Worm (Caenorhabditis elegans): Measurements from ENCODE around the gene F55A11.7.

Gene F55A11.7

ce11 chrV:11764373-11764954, 22.8 kb downstream of the F55A11.7 start, which contains the start of the genes F55A11.1 and syx-5 (continued):
- TF ChIP-seq unc-55 (GFP tag; optimal IDR thresholded peaks at IDR 0.05): peak; percentile 93
- peak; percentile 90 for TF ChIP-seq nhr-21 (tag; optimal IDR thresholded peaks at IDR 0.05)
- TF ChIP-seq F13H6.1 (tag; optimal IDR thresholded peaks at IDR 0.05): peak; percentile 90
- TF ChIP-seq elt-1 (tag; optimal IDR thresholded peaks at IDR 0.05): no peak
- TF ChIP-seq blmp-1 (tag; optimal IDR thresholded peaks at IDR 0.05; ENCODE audit: insufficient read depth): peak; percentile 30
- TF ChIP-seq aly-2 (tag; optimal IDR thresholded peaks at IDR 0.05): no peak
- TF ChIP-seq ama-1 (optimal IDR thresholded peaks at IDR 0.05): no peak
- no peak for TF ChIP-seq unc-39 (tag; optimal IDR thresholded peaks at IDR 0.05)
- no peak for TF ChIP-seq peb-1 (tag; optimal IDR thresholded peaks at IDR 0.05)
- peak; percentile 90 for TF ChIP-seq sma-3 (GFP tag; optimal IDR thresholded peaks at IDR 0.05)
- no peak for TF ChIP-seq nhr-23 (tag; optimal IDR thresholded peaks at IDR 0.05)

- TF ChIP-seq nhr-237 (tag; optimal IDR thresholded peaks at IDR 0.05): no peak
- no peak for TF ChIP-seq mdl-1 (tag; optimal IDR thresholded peaks at IDR 0.05)
- TF ChIP-seq lsy-2 (tag; optimal IDR thresholded peaks at IDR 0.05): peak in 1 of 2 experiments; percentile 22
- no peak for TF ChIP-seq elt-3 (tag; optimal IDR thresholded peaks at IDR 0.05)
- TF ChIP-seq ama-1 (optimal IDR thresholded peaks at IDR 0.05): no peak
- TF ChIP-seq ztf-1 (GFP tag; conservative IDR thresholded peaks at IDR 0.05): no peak
These were observed 24.4 kb downstream of the F55A11.7 start, which contains the start of gene T04F3.4 for ce11 chrV:11762863-11763262. Gene T04F3.4 (minus strand): TSS chrV:11763049.

- TF ChIP-seq sma-9 (GFP tag; optimal IDR thresholded peaks at IDR 0.05) (no peak), sma-9 (tag; optimal IDR thresholded peaks at IDR 0.05) (no peak), crh-2 (tag; optimal IDR thresholded peaks at IDR 0.05) (no peak), nhr-11 (tag; optimal IDR thresholded peaks at IDR 0.05) (no peak), ceh-16 (tag; optimal IDR thresholded peaks at IDR 0.05) (no peak), unc-55 (GFP tag; optimal IDR thresholded peaks at IDR 0.05) (no peak), nhr-25 (tag; optimal IDR thresholded peaks at IDR 0.05) (no peak), gmeb-1 (tag; optimal IDR thresholded peaks at IDR 0.05) (no peak), ceh-82 (tag; optimal IDR thresholded peaks at IDR 0.05) (no peak), aly-2 (tag; optimal IDR thresholded peaks at IDR 0.05) (no peak), ZK546.5 (tag; optimal IDR thresholded peaks at IDR 0.05) (no peak), ztf-1 (GFP tag; conservative IDR thresholded peaks at IDR 0.05) (no peak), C34F6.9 (tag; optimal IDR thresholded peaks at IDR 0.05) (no peak), mbf-1 (tag; optimal IDR thresholded peaks at IDR 0.05) (no peak)
These were observed 26.9 kb downstream of the F55A11.7 start, which contains the start of gene T04F3.5 for ce11 chrV:11760371-11760770. Gene T04F3.5 (plus strand): TSS chrV:11760671.

- no peak for TF ChIP-seq C34F6.9 (tag; optimal IDR thresholded peaks at IDR 0.05)
- TF ChIP-seq nhr-25 (tag; optimal IDR thresholded peaks at IDR 0.05): no peak
- TF ChIP-seq blmp-1 (tag; optimal IDR thresholded peaks at IDR 0.05; ENCODE audit: insufficient read depth): no peak
- TF ChIP-seq nhr-10 (tag; optimal IDR thresholded peaks at IDR 0.05): no peak
- TF ChIP-seq ceh-16 (tag; optimal IDR thresholded peaks at IDR 0.05): no peak
- TF ChIP-seq nhr-21 (tag; optimal IDR thresholded peaks at IDR 0.05): no peak
- TF ChIP-seq elt-3 (tag; optimal IDR thresholded peaks at IDR 0.05): no peak
- TF ChIP-seq zag-1 (tag; optimal IDR thresholded peaks at IDR 0.05): no peak
- no peak for TF ChIP-seq mdl-1 (tag; optimal IDR thresholded peaks at IDR 0.05)
- TF ChIP-seq lin-11 (tag; optimal IDR thresholded peaks at IDR 0.05): no peak
- no peak for TF ChIP-seq peb-1 (tag; optimal IDR thresholded peaks at IDR 0.05)
- TF ChIP-seq aly-2 (tag; optimal IDR thresholded peaks at IDR 0.05): no peak
- TF ChIP-seq unc-62 (GFP tag; optimal IDR thresholded peaks at IDR 0.05): no peak
- TF ChIP-seq nhr-23 (tag; optimal IDR thresholded peaks at IDR 0.05): no peak
- no peak for TF ChIP-seq nhr-129 (tag; optimal IDR thresholded peaks at IDR 0.05)
- no peak for TF ChIP-seq crh-2 (tag; optimal IDR thresholded peaks at IDR 0.05)
- TF ChIP-seq snpc-4 (tag; optimal IDR thresholded peaks at IDR 0.05): no peak
These were observed 28.6 kb downstream of the F55A11.7 start, which contains the start of gene T04F3.3 for ce11 chrV:11758635-11759034. Gene T04F3.3 (plus strand): TSS chrV:11758935.

ce11 chrV:11757358-11757757, 29.9 kb downstream of the F55A11.7 start, which contains the start of gene smoc-1:
Gene smoc-1 (plus strand): TSS chrV:11757658.
- TF ChIP-seq gmeb-1 (tag; optimal IDR thresholded peaks at IDR 0.05) (no peak), snpc-4 (tag; optimal IDR thresholded peaks at IDR 0.05) (no peak), nhr-12 (tag; optimal IDR thresholded peaks at IDR 0.05) (no peak), sma-9 (GFP tag; optimal IDR thresholded peaks at IDR 0.05) (no peak), sma-9 (tag; optimal IDR thresholded peaks at IDR 0.05) (no peak), dmd-4 (tag; optimal IDR thresholded peaks at IDR 0.05) (no peak), crh-2 (tag; optimal IDR thresholded peaks at IDR 0.05) (no peak), ama-1 (optimal IDR thresholded peaks at IDR 0.05) (no peak)

Data from whole organism, L2 larva.